Worm (Caenorhabditis elegans): ENCODE results near the gene C55C3.7.

ce11 chrIV:5708796-5709195 lies 26.3 kb upstream of the C55C3.7 start, which contains the start of gene C55C3.1:
- TF ChIP-seq ceh-82 (tag; optimal IDR thresholded peaks at IDR 0.05) (no peak), unc-62 (GFP tag; optimal IDR thresholded peaks at IDR 0.05 in 1 of 2) (no peak), unc-62 (tag; optimal IDR thresholded peaks at IDR 0.05) (no peak), unc-39 (tag; optimal IDR thresholded peaks at IDR 0.05) (no peak), nhr-28 (tag; optimal IDR thresholded peaks at IDR 0.05) (no peak), fkh-10 (GFP tag; optimal IDR thresholded peaks at IDR 0.05) (no peak), nhr-237 (tag; optimal IDR thresholded peaks at IDR 0.05) (no peak), lin-13 (GFP tag; optimal IDR thresholded peaks at IDR 0.05) (no peak), pqm-1 (tag; optimal IDR thresholded peaks at IDR 0.05) (no peak), arid-1 (GFP tag; conservative IDR thresholded peaks at IDR 0.05) (no peak), nhr-11 (tag; optimal IDR thresholded peaks at IDR 0.05) (no peak), Y5F2A.4 (GFP tag; optimal IDR thresholded peaks at IDR 0.05) (no peak), ama-1 (optimal IDR thresholded peaks at IDR 0.05) (no peak)

Data from whole organism, L4 larva.